Worm (Caenorhabditis elegans) whole organism, early embryonic: ENCODE data around the gene hil-2.

Source experiments
- ama-1 ChIP-seq: fragments of 150-350 bp; optimal IDR thresholded peaks from 2 replicates; lab custom pipeline; 2014
- hmbx-1 ChIP-seq: sonication (generic microtip); optimal IDR thresholded peaks from 2 replicates; lab custom pipeline; 2016; ENCODE audit warnings: mild to moderate bottlenecking, missing genetic modification characterization, missing compliant biosample characterization
- hmg-4 ChIP-seq: fragments of 200-800 bp; sonication (Bioruptor generic); optimal IDR thresholded peaks from 2 replicates; lab custom pipeline; 2018; ENCODE audit warnings: mild to moderate bottlenecking, missing genetic modification characterization, missing compliant biosample characterization

DNA sequence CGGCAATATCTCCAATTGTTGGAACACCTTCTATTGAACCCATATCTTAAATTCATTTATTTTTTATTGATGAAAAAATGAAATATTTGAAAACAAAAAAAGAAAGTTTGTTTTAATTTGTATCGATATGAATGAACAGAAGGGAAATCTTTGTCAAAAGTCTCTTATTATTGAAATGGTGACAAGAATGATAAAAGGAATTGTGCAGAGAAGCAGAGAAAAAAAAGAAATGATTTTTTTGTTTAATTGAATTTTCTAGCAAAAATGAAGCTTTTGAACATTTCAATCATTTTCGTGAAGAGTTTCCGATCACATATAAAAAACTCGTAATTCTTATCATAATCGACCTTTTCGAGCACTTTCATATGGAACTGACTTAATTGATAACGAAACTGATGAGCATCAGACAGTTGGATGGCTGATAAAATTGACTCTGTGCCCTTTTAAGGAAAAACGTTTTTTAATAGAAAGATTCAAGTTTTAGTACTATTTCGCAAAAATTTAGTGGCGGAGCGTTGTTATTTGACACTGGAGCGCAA, 18.3 kb upstream of the hil-2 start, which contains the start of the genes aat-4 and T13A10.1:
- TF ChIP-seq hmg-4, result no peak
- no peak for TF ChIP-seq ama-1 (lab: Kevin White, UChicago)
- no peak for TF ChIP-seq hmbx-1
